Worm (Caenorhabditis elegans) whole organism, L1 larva: ENCODE measurements around the gene hir-1.
A peak's percentile ranks its signal among the peaks of the same experiment; 100 is the strongest.

ENCODE experiments used
- aha-1 ChIP-seq: fragments of 150-350 bp; optimal IDR thresholded peaks from 2 replicates; lab custom pipeline; 2014; ENCODE audit warnings: missing biosample characterization, missing genetic modification characterization
- aly-2 ChIP-seq: fragments of 150-350 bp; optimal IDR thresholded peaks from 2 replicates; lab custom pipeline; 2014; ENCODE audit warnings: missing biosample characterization, missing genetic modification characterization
- ceh-63 ChIP-seq: fragments of 200-800 bp; sonication (Bioruptor generic); optimal IDR thresholded peaks from 2 replicates; lab custom pipeline; 2018; ENCODE audit warnings: mild to moderate bottlenecking, missing genetic modification characterization, missing compliant biosample characterization
- ceh-8 ChIP-seq: fragments of 200-800 bp; sonication (Bioruptor generic); optimal IDR thresholded peaks from 2 replicates; lab custom pipeline; 2018; ENCODE audit warnings: mild to moderate bottlenecking, missing genetic modification characterization, moderate library complexity, missing compliant biosample characterization
- ceh-82 ChIP-seq, 3 experiments: fragments of 150-350 bp in 1 of 3; sonication (generic microtip) in 2 of 3; optimal IDR thresholded peaks; 2 replicates each; lab custom pipeline; 2014 to 2017; ENCODE audit warnings: missing biosample characterization in 3 of 3, missing genetic modification characterization in 3 of 3
- dpl-1 ChIP-seq, 3 experiments: fragments of 150-350 bp in 2 of 3; sonication (generic microtip) in 1 of 3; optimal IDR thresholded peaks; 2 replicates each; lab custom pipeline; 2014 to 2017; ENCODE audit warnings: missing biosample characterization in 3 of 3, missing genetic modification characterization in 3 of 3, missing genetic modification reagents in 3 of 3
- efl-1 ChIP-seq, 4 experiments: fragments of 150-350 bp; optimal IDR thresholded peaks in 3 of 4; peaks in 1 of 4; 1 replicate in 1 of 4; 2 replicates in 3 of 4; lab custom pipeline; 2014; ENCODE audit warnings: missing biosample characterization in 2 of 4, missing genetic modification characterization in 2 of 4, missing genetic modification reagents in 2 of 4
- elt-2 ChIP-seq: sonication (generic microtip); optimal IDR thresholded peaks from 2 replicates; lab custom pipeline; 2016; ENCODE audit warnings: missing genetic modification characterization, mild to moderate bottlenecking, inconsistent platforms, missing compliant biosample characterization, missing genetic modification reagents
- fkh-10 ChIP-seq: sonication (generic microtip); optimal IDR thresholded peaks from 2 replicates; lab custom pipeline; 2017; ENCODE audit warnings: missing biosample characterization, missing genetic modification reagents, missing genetic modification characterization
- fkh-8 ChIP-seq: sonication (generic microtip); optimal IDR thresholded peaks from 2 replicates; lab custom pipeline; 2016; ENCODE audit warnings: mild to moderate bottlenecking, missing genetic modification characterization, missing compliant biosample characterization
- hlh-17 ChIP-seq: fragments of 200-800 bp; sonication (Bioruptor generic); optimal IDR thresholded peaks from 2 replicates; lab custom pipeline; 2018; ENCODE audit warnings: missing genetic modification characterization, mild to moderate bottlenecking, missing compliant biosample characterization, moderate library complexity, borderline replicate concordance
- hpl-2 ChIP-seq: fragments of 150-350 bp; optimal IDR thresholded peaks from 2 replicates; lab custom pipeline; 2014; ENCODE audit warnings: missing biosample characterization, missing genetic modification reagents, missing genetic modification characterization
- isw-1 ChIP-seq: fragments of 200-800 bp; sonication (Bioruptor generic); IDR thresholded peaks from 2 replicates; pipeline ENCODE4 v1.3.6; 2022; ENCODE audit warnings: missing genetic modification characterization, missing compliant biosample characterization
- jun-1 ChIP-seq: fragments of 150-350 bp; optimal IDR thresholded peaks from 2 replicates; lab custom pipeline; 2014; ENCODE audit warnings: missing biosample characterization, missing genetic modification reagents, missing genetic modification characterization
- lin-14 ChIP-seq: fragments of 200-800 bp; sonication (Bioruptor generic); optimal IDR thresholded peaks from 2 replicates; lab custom pipeline; 2018; ENCODE audit warnings: mild to moderate bottlenecking, missing genetic modification characterization, moderate library complexity, missing compliant biosample characterization
- lin-35 ChIP-seq, 2 experiments: fragments of 150-350 bp; optimal IDR thresholded peaks; 2 replicates each; lab custom pipeline; 2014; ENCODE audit warnings: missing biosample characterization in 2 of 2, missing genetic modification characterization in 2 of 2, missing genetic modification reagents in 2 of 2
- lsy-2 ChIP-seq, 2 experiments: fragments of 150-350 bp; optimal IDR thresholded peaks; 2 replicates each; lab custom pipeline; 2014; ENCODE audit warnings: missing biosample characterization in 2 of 2, missing genetic modification characterization in 2 of 2
- mdl-1 ChIP-seq, 2 experiments: fragments of 150-350 bp; optimal IDR thresholded peaks; 2 replicates each; lab custom pipeline; 2014 to 2017; ENCODE audit warnings: missing biosample characterization in 2 of 2, missing genetic modification characterization in 2 of 2, inconsistent platforms in 1 of 2
- mep-1 ChIP-seq: fragments of 150-350 bp; optimal IDR thresholded peaks from 2 replicates; lab custom pipeline; 2014; ENCODE audit warnings: missing biosample characterization, missing genetic modification characterization
- nhr-19 ChIP-seq: fragments of 200-800 bp; sonication (Bioruptor generic); conservative IDR thresholded peaks from 2 replicates; pipeline ENCODE4 v1.3.6; 2022; ENCODE audit warnings: missing genetic modification characterization, missing compliant biosample characterization
- nhr-20 ChIP-seq: sonication (generic microtip); optimal IDR thresholded peaks from 2 replicates; lab custom pipeline; 2016; ENCODE audit warnings: mild to moderate bottlenecking, missing genetic modification characterization, missing compliant biosample characterization
- nhr-237 ChIP-seq: fragments of 150-350 bp; optimal IDR thresholded peaks from 2 replicates; lab custom pipeline; 2014; ENCODE audit warnings: missing biosample characterization, missing genetic modification characterization
- nhr-28 ChIP-seq: fragments of 150-350 bp; optimal IDR thresholded peaks from 2 replicates; lab custom pipeline; 2014; ENCODE audit warnings: missing biosample characterization, missing genetic modification characterization
- nhr-47 ChIP-seq: sonication (generic microtip); optimal IDR thresholded peaks from 2 replicates; lab custom pipeline; 2016; ENCODE audit warnings: mild to moderate bottlenecking, missing genetic modification characterization, moderate library complexity, missing compliant biosample characterization
- nhr-71 ChIP-seq: sonication (generic microtip); optimal IDR thresholded peaks from 2 replicates; lab custom pipeline; 2016; ENCODE audit warnings: mild to moderate bottlenecking, missing genetic modification characterization, moderate library complexity, missing compliant biosample characterization
- nhr-77 ChIP-seq: fragments of 150-350 bp; optimal IDR thresholded peaks from 2 replicates; lab custom pipeline; 2014; ENCODE audit warnings: missing biosample characterization, missing genetic modification characterization
- nhr-90 ChIP-seq: sonication (generic microtip); optimal IDR thresholded peaks from 2 replicates; lab custom pipeline; 2016; ENCODE audit warnings: mild to moderate bottlenecking, missing genetic modification characterization, missing compliant biosample characterization; ENCODE audit not compliant: poor library complexity
- pqm-1 ChIP-seq: sonication (generic microtip); optimal IDR thresholded peaks from 3 replicates; lab custom pipeline; 2017; ENCODE audit warnings: missing biosample characterization, missing genetic modification characterization
- rnt-1 ChIP-seq: sonication (generic microtip); optimal IDR thresholded peaks from 2 replicates; lab custom pipeline; 2016; ENCODE audit warnings: mild to moderate bottlenecking, missing genetic modification characterization, moderate library complexity, missing compliant biosample characterization
- skn-1 ChIP-seq: fragments of 150-350 bp; optimal IDR thresholded peaks from 2 replicates; lab custom pipeline; 2014; ENCODE audit warnings: missing biosample characterization, missing genetic modification characterization
- snpc-4 ChIP-seq: fragments of 150-350 bp; optimal IDR thresholded peaks from 2 replicates; lab custom pipeline; 2014; ENCODE audit warnings: missing biosample characterization, missing genetic modification characterization
- swsn-7 ChIP-seq: sonication (generic microtip); optimal IDR thresholded peaks from 2 replicates; lab custom pipeline; 2016; ENCODE audit warnings: missing genetic modification characterization, missing compliant biosample characterization
- tbx-2 ChIP-seq: sonication (generic microtip); optimal IDR thresholded peaks from 2 replicates; lab custom pipeline; 2016; ENCODE audit warnings: missing genetic modification characterization, missing compliant biosample characterization
- unc-30 ChIP-seq: sonication (generic microtip); optimal IDR thresholded peaks from 2 replicates; lab custom pipeline; 2017; ENCODE audit warnings: missing biosample characterization, missing genetic modification characterization
- unc-98 ChIP-seq: fragments of 200-800 bp; sonication (Bioruptor generic); IDR thresholded peaks from 2 replicates; pipeline ENCODE4 v1.3.6; 2022; ENCODE audit warnings: missing genetic modification characterization, missing compliant biosample characterization
- xbp-1 ChIP-seq: sonication (generic microtip); optimal IDR thresholded peaks from 2 replicates; lab custom pipeline; 2016; ENCODE audit warnings: missing genetic modification characterization, missing compliant biosample characterization
- zip-4 ChIP-seq: fragments of 200-800 bp; sonication (Bioruptor generic); optimal IDR thresholded peaks from 2 replicates; lab custom pipeline; 2018; ENCODE audit warnings: mild to moderate bottlenecking, missing genetic modification characterization, moderate library complexity, missing compliant biosample characterization

hir-1 gene

ce11 chrV:5576008-5576407 lies 54.1 kb downstream of the hir-1 start:
- peak; percentile 53 for TF ChIP-seq nhr-77
- TF ChIP-seq rnt-1 (tag; lab: Kevin White, UChicago): peak; percentile 14
- no peak for TF ChIP-seq nhr-19 (GFP tag; lab: Robert Waterston, UW)
- TF ChIP-seq snpc-4 (tag; lab: Kevin White, UChicago): peak; percentile 97
- peak in 1 of 2 experiments; percentile 36 for TF ChIP-seq lsy-2 (tag; optimal IDR thresholded peaks at IDR 0.05; lab: Kevin White, UChicago)
- peak; percentile 7 for TF ChIP-seq swsn-7
- TF ChIP-seq nhr-90: peak; percentile 55
- TF ChIP-seq nhr-237: no peak
- TF ChIP-seq mep-1 (tag; lab: Kevin White, UChicago): no peak
- TF ChIP-seq dpl-1 (GFP tag; optimal IDR thresholded peaks at IDR 0.05; lab: Kevin White, UChicago): peak in 1 of 3 experiments; percentile 35
- no peak for TF ChIP-seq unc-30 (tag; lab: Kevin White, UChicago)
- TF ChIP-seq lin-35 (GFP tag; optimal IDR thresholded peaks at IDR 0.05; lab: Kevin White, UChicago): peak in 1 of 2 experiments; percentile 67
- peak in 1 of 2 experiments; percentile 30 for TF ChIP-seq mdl-1 (tag; optimal IDR thresholded peaks at IDR 0.05; lab: Kevin White, UChicago)
- peak in 1 of 3 experiments; percentile 39 for TF ChIP-seq ceh-82 (tag; optimal IDR thresholded peaks at IDR 0.05; lab: Kevin White, UChicago)
- TF ChIP-seq nhr-20 (tag; lab: Kevin White, UChicago): peak; percentile 53
- TF ChIP-seq xbp-1: peak; percentile 26
- TF ChIP-seq nhr-28: no peak
- TF ChIP-seq elt-2: peak; percentile 87
- TF ChIP-seq unc-98 (GFP tag; lab: Robert Waterston, UW): no peak
- peak; percentile 50 for TF ChIP-seq nhr-47 (tag; lab: Kevin White, UChicago)
- TF ChIP-seq nhr-71: peak; percentile 40
- TF ChIP-seq fkh-8 (tag; lab: Kevin White, UChicago): no peak
- TF ChIP-seq jun-1 (tag; lab: Kevin White, UChicago): peak; percentile 41
- TF ChIP-seq zip-4 (GFP tag; lab: Kevin White, UChicago): peak; percentile 49
- no peak for TF ChIP-seq aly-2 (tag; lab: Kevin White, UChicago)
- TF ChIP-seq skn-1 (tag; lab: Kevin White, UChicago): peak; percentile 82
- peak; percentile 20 for TF ChIP-seq tbx-2 (tag; lab: Kevin White, UChicago)
- TF ChIP-seq efl-1 (optimal IDR thresholded peaks at IDR 0.05; lab: Kevin White, UChicago): peak; percentile 20 to 26
- peak in 1 of 2 experiments; percentile 50 for TF ChIP-seq efl-1 (GFP tag; optimal IDR thresholded peaks at IDR 0.05 in 1 of 2; lab: Kevin White, UChicago)
- TF ChIP-seq hpl-2 (GFP tag; lab: Kevin White, UChicago): peak; percentile 54
- no peak for TF ChIP-seq aha-1 (tag; lab: Kevin White, UChicago)
- no peak for TF ChIP-seq ceh-8 (GFP tag; lab: Kevin White, UChicago)
- no peak for TF ChIP-seq isw-1
- TF ChIP-seq lin-14 (GFP tag; lab: Kevin White, UChicago): peak; percentile 12
- TF ChIP-seq pqm-1 (tag; lab: Kevin White, UChicago): peak; percentile 63
- TF ChIP-seq hlh-17 (GFP tag; lab: Kevin White, UChicago): no peak
- no peak for TF ChIP-seq ceh-63 (GFP tag; lab: Kevin White, UChicago)
- TF ChIP-seq, all 84 proteins: peak for 23

- TF ChIP-seq fkh-10 (no peak), efl-1 (optimal IDR thresholded peaks at IDR 0.05; lab: Kevin White, UChicago) (no peak), efl-1 (GFP tag; optimal IDR thresholded peaks at IDR 0.05 in 1 of 2; lab: Kevin White, UChicago) (peak in 1 of 2 experiments; percentile 32)
- TF ChIP-seq, all 84 proteins: peak for 1
Measured at ce11 chrV:5579666-5580065, 57.7 kb downstream of the hir-1 start.
